Fruit fly (Drosophila melanogaster) whole organism, pupa: ENCODE results near the gene spartin.

Experiments used
- CG13204 ChIP-seq: fragments of 200-800 bp; sonication (Bioruptor generic); optimal IDR thresholded peaks from 2 replicates; lab custom pipeline; 2018; ENCODE audit warnings: missing biosample characterization, mild to moderate bottlenecking, missing genetic modification characterization, moderate library complexity
- CG34367 ChIP-seq: fragments of 200-800 bp; sonication (Bioruptor generic); optimal IDR thresholded peaks from 2 replicates; lab custom pipeline; 2018; ENCODE audit warnings: missing biosample characterization, mild to moderate bottlenecking, missing genetic modification characterization
- CG4496 ChIP-seq: fragments of 200-800 bp; sonication (Bioruptor generic); IDR thresholded peaks from 3 replicates; pipeline ENCODE4 v1.3.6; 2022; ENCODE audit warnings: missing biosample characterization, missing genetic modification characterization
- CG8159 ChIP-seq: fragments of 200-800 bp; sonication (Bioruptor generic); optimal IDR thresholded peaks from 3 replicates; lab custom pipeline; 2018; ENCODE audit warnings: missing biosample characterization, mild to moderate bottlenecking, missing genetic modification characterization, moderate library complexity
- CG8301 ChIP-seq: fragments of 200-800 bp; sonication (Bioruptor generic); optimal IDR thresholded peaks from 2 replicates; lab custom pipeline; 2018; ENCODE audit warnings: missing biosample characterization, mild to moderate bottlenecking, missing genetic modification characterization
- EcR ChIP-seq: fragments of 200-800 bp; sonication (Bioruptor generic); optimal IDR thresholded peaks from 3 replicates; lab custom pipeline; 2019; ENCODE audit warnings: missing biosample characterization, missing genetic modification characterization, mild to moderate bottlenecking, moderate library complexity, missing genetic modification reagents
- Snoo ChIP-seq: fragments of 200-800 bp; sonication (Bioruptor generic); optimal IDR thresholded peaks from 3 replicates; lab custom pipeline; 2017; ENCODE audit warnings: missing biosample characterization, mild to moderate bottlenecking, missing genetic modification characterization, inconsistent platforms
- gl ChIP-seq: fragments of 200-800 bp; sonication (Bioruptor generic); optimal IDR thresholded peaks from 2 replicates; lab custom pipeline; 2018; ENCODE audit warnings: missing biosample characterization, mild to moderate bottlenecking, missing genetic modification characterization

DNA sequence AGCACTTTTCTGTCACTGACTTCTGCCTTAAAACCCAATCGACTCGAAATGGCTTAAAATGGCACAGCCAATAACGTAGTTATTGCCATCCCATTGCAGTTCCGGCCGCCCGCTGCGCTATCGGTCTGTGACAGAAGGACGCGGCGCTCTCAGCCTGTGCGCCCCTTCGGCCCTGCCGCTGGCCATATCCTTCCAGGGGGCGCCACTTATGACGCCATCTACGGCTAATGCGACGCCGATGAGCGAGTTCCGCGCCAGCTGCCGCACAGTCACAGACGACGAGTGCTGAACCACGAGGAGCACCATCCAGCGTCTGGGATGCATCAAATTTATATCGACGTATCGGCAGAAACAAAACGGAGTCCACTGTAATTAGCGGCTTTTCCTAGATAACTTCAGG is 22.0 kb upstream of the spartin start:
- no peak for TF ChIP-seq CG13204 (GFP tag; lab: Kevin White, UChicago)
- no peak for TF ChIP-seq CG4496 (GFP tag; lab: Robert Waterston, UW)
- no peak for TF ChIP-seq CG34367 (tag; lab: Kevin White, UChicago)
- TF ChIP-seq EcR (GFP tag; lab: Kevin White, UChicago) = no peak
- no peak for TF ChIP-seq Snoo (tag; lab: Kevin White, UChicago)
- no peak for TF ChIP-seq gl (tag; lab: Kevin White, UChicago)
- TF ChIP-seq CG8301 (tag; lab: Kevin White, UChicago) = no peak
- no peak for TF ChIP-seq CG8159 (tag; lab: Kevin White, UChicago)
